Worm (Caenorhabditis elegans) whole organism, L2 larva: ENCODE measurements around the gene spp-18.

Experiments used
- ama-1 ChIP-seq: fragments of 150-350 bp; optimal IDR thresholded peaks from 2 replicates; lab custom pipeline; 2018; ENCODE audit warnings: inconsistent platforms
- dmd-4 ChIP-seq: sonication (generic microtip); optimal IDR thresholded peaks from 2 replicates; lab custom pipeline; 2017; ENCODE audit warnings: missing biosample characterization, missing genetic modification characterization
- egl-27 ChIP-seq: sonication (generic microtip); optimal IDR thresholded peaks from 3 replicates; lab custom pipeline; 2017; ENCODE audit warnings: missing biosample characterization, missing genetic modification reagents, missing genetic modification characterization
- nhr-25 ChIP-seq: fragments of 150-350 bp; sonication (generic microtip); optimal IDR thresholded peaks from 3 replicates; lab custom pipeline; 2014; ENCODE audit warnings: missing biosample characterization, missing genetic modification characterization
- unc-55 ChIP-seq: fragments of 150-350 bp; sonication (generic microtip); optimal IDR thresholded peaks from 3 replicates; lab custom pipeline; 2014; ENCODE audit warnings: missing biosample characterization, missing genetic modification reagents, missing genetic modification characterization
- zag-1 ChIP-seq: fragments of 150-350 bp; optimal IDR thresholded peaks from 2 replicates; lab custom pipeline; 2014; ENCODE audit warnings: missing biosample characterization, missing genetic modification characterization
- ztf-11 ChIP-seq: sonication (generic microtip); optimal IDR thresholded peaks from 2 replicates; lab custom pipeline; 2017; ENCODE audit warnings: missing biosample characterization, missing genetic modification characterization

DNA sequence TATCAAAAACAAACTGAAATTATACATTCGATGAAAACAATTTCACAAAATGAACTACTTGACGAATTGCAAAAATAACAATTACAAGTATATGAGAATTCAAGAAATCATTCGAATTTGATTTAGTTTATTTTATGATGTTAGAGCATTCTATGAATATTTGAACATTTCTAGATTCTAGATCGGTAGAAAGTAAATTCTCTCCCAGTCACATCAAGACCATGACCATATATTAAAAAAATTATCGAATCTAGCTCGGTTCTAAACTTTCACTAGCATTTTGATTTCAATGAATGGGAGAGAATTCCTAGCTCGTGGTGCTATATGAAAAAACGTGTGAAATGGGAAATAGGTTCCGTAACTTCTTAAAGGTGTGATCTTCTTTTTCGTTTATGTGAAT lies 9.2 kb upstream of the spp-18 start:
- TF ChIP-seq dmd-4 (tag; lab: Kevin White, UChicago) (no peak), zag-1 (tag; lab: Kevin White, UChicago) (no peak), nhr-25 (no peak), ztf-11 (tag; lab: Kevin White, UChicago) (no peak), unc-55 (GFP tag; lab: Kevin White, UChicago) (no peak), egl-27 (tag; lab: Kevin White, UChicago) (no peak), ama-1 (lab: Kevin White, UChicago) (no peak)
